Worm (Caenorhabditis elegans) whole organism, L2 larva: ENCODE results near the gene hmp-1.

ENCODE experiments used
- F13H6.1 ChIP-seq: sonication (generic microtip); optimal IDR thresholded peaks from 2 replicates; lab custom pipeline; 2016; ENCODE audit warnings: missing genetic modification characterization, missing compliant biosample characterization
- R02D3.7 ChIP-seq: fragments of 150-350 bp; optimal IDR thresholded peaks from 2 replicates; lab custom pipeline; 2014; ENCODE audit warnings: missing biosample characterization, missing genetic modification characterization
- Y55F3AM.14 ChIP-seq: fragments of 200-800 bp; sonication (Bioruptor generic); optimal IDR thresholded peaks from 2 replicates; lab custom pipeline; 2018; ENCODE audit warnings: mild to moderate bottlenecking, missing genetic modification characterization, missing compliant biosample characterization
- ZK546.5 ChIP-seq: sonication (generic microtip); optimal IDR thresholded peaks from 2 replicates; lab custom pipeline; 2017; ENCODE audit warnings: missing biosample characterization, missing genetic modification characterization
- alr-1 ChIP-seq: fragments of 150-350 bp; optimal IDR thresholded peaks from 2 replicates; lab custom pipeline; 2014; ENCODE audit warnings: missing biosample characterization, missing genetic modification characterization
- aly-2 ChIP-seq: fragments of 150-350 bp; optimal IDR thresholded peaks from 2 replicates; lab custom pipeline; 2014; ENCODE audit warnings: missing biosample characterization, missing genetic modification characterization
- ama-1 ChIP-seq: fragments of 150-350 bp; optimal IDR thresholded peaks from 2 replicates; lab custom pipeline; 2018; ENCODE audit warnings: inconsistent platforms
- blmp-1 ChIP-seq: sonication (generic microtip); optimal IDR thresholded peaks from 2 replicates; lab custom pipeline; 2017; ENCODE audit warnings: missing genetic modification characterization, mild to moderate bottlenecking, missing compliant biosample characterization, antibody characterized with exemption, moderate library complexity; ENCODE audit not compliant: insufficient read depth
- ceh-16 ChIP-seq: fragments of 150-350 bp; optimal IDR thresholded peaks from 2 replicates; lab custom pipeline; 2014; ENCODE audit warnings: missing biosample characterization, missing genetic modification characterization
- crh-2 ChIP-seq: sonication (generic microtip); optimal IDR thresholded peaks from 2 replicates; lab custom pipeline; 2017; ENCODE audit warnings: missing biosample characterization, missing genetic modification characterization
- dmd-4 ChIP-seq: sonication (generic microtip); optimal IDR thresholded peaks from 2 replicates; lab custom pipeline; 2017; ENCODE audit warnings: missing biosample characterization, missing genetic modification characterization
- egl-27 ChIP-seq: sonication (generic microtip); optimal IDR thresholded peaks from 3 replicates; lab custom pipeline; 2017; ENCODE audit warnings: missing biosample characterization, missing genetic modification reagents, missing genetic modification characterization
- elt-1 ChIP-seq: fragments of 150-350 bp; optimal IDR thresholded peaks from 2 replicates; lab custom pipeline; 2014; ENCODE audit warnings: missing biosample characterization, missing genetic modification characterization
- elt-3 ChIP-seq: sonication (generic microtip); optimal IDR thresholded peaks from 2 replicates; lab custom pipeline; 2017; ENCODE audit warnings: missing biosample characterization, missing genetic modification characterization
- fos-1 ChIP-seq: fragments of 150-350 bp; optimal IDR thresholded peaks from 2 replicates; lab custom pipeline; 2014; ENCODE audit warnings: missing biosample characterization, missing genetic modification characterization
- gmeb-1 ChIP-seq: fragments of 150-350 bp; optimal IDR thresholded peaks from 2 replicates; lab custom pipeline; 2014; ENCODE audit warnings: missing biosample characterization, missing genetic modification characterization
- lin-11 ChIP-seq: fragments of 150-350 bp; sonication (generic microtip); optimal IDR thresholded peaks from 2 replicates; lab custom pipeline; 2014; ENCODE audit warnings: missing biosample characterization, missing genetic modification characterization, inconsistent platforms, mixed read lengths
- lin-13 ChIP-seq: fragments of 150-350 bp; optimal IDR thresholded peaks from 2 replicates; lab custom pipeline; 2014; ENCODE audit warnings: missing biosample characterization, missing genetic modification reagents, missing genetic modification characterization
- lin-39 ChIP-seq: fragments of 150-350 bp; optimal IDR thresholded peaks from 2 replicates; lab custom pipeline; 2014; ENCODE audit warnings: missing biosample characterization, missing genetic modification reagents, missing genetic modification characterization
- lsy-2 ChIP-seq, 2 experiments: fragments of 150-350 bp in 1 of 2; sonication (generic microtip) in 1 of 2; optimal IDR thresholded peaks; 2 replicates each; lab custom pipeline; 2014 to 2017; ENCODE audit warnings: missing biosample characterization in 2 of 2, missing genetic modification characterization in 2 of 2
- mab-5 ChIP-seq: fragments of 150-350 bp; optimal IDR thresholded peaks from 2 replicates; lab custom pipeline; 2014; ENCODE audit warnings: missing biosample characterization, missing genetic modification characterization
- mbf-1 ChIP-seq: sonication (generic microtip); optimal IDR thresholded peaks from 2 replicates; lab custom pipeline; 2017; ENCODE audit warnings: missing biosample characterization, missing genetic modification characterization
- mdl-1 ChIP-seq, 2 experiments: fragments of 150-350 bp in 1 of 2; sonication (generic microtip) in 1 of 2; optimal IDR thresholded peaks; 2 replicates each; lab custom pipeline; 2017; ENCODE audit warnings: missing biosample characterization in 2 of 2, missing genetic modification characterization in 2 of 2
- nhr-10 ChIP-seq: sonication (generic microtip); optimal IDR thresholded peaks from 2 replicates; lab custom pipeline; 2017; ENCODE audit warnings: missing biosample characterization, missing genetic modification characterization
- nhr-11 ChIP-seq: fragments of 150-350 bp; optimal IDR thresholded peaks from 2 replicates; lab custom pipeline; 2014; ENCODE audit warnings: missing biosample characterization, missing genetic modification characterization
- nhr-12 ChIP-seq: fragments of 150-350 bp; optimal IDR thresholded peaks from 2 replicates; lab custom pipeline; 2014; ENCODE audit warnings: missing biosample characterization, missing genetic modification characterization
- nhr-129 ChIP-seq: fragments of 150-350 bp; optimal IDR thresholded peaks from 2 replicates; lab custom pipeline; 2014; ENCODE audit warnings: missing biosample characterization, missing genetic modification characterization
- nhr-21 ChIP-seq: fragments of 150-350 bp; optimal IDR thresholded peaks from 2 replicates; lab custom pipeline; 2014; ENCODE audit warnings: missing biosample characterization, missing genetic modification characterization
- nhr-23 ChIP-seq: fragments of 150-350 bp; optimal IDR thresholded peaks from 2 replicates; lab custom pipeline; 2014; ENCODE audit warnings: missing biosample characterization, missing genetic modification reagents, missing genetic modification characterization
- nhr-237 ChIP-seq: fragments of 150-350 bp; optimal IDR thresholded peaks from 2 replicates; lab custom pipeline; 2014; ENCODE audit warnings: missing biosample characterization, missing genetic modification characterization
- nhr-25 ChIP-seq: fragments of 150-350 bp; sonication (generic microtip); optimal IDR thresholded peaks from 3 replicates; lab custom pipeline; 2014; ENCODE audit warnings: missing biosample characterization, missing genetic modification characterization
- nhr-77 ChIP-seq: fragments of 150-350 bp; optimal IDR thresholded peaks from 2 replicates; lab custom pipeline; 2014; ENCODE audit warnings: missing biosample characterization, missing genetic modification characterization
- peb-1 ChIP-seq: fragments of 150-350 bp; optimal IDR thresholded peaks from 2 replicates; lab custom pipeline; 2014; ENCODE audit warnings: missing biosample characterization, missing genetic modification characterization
- sem-4 ChIP-seq: fragments of 150-350 bp; optimal IDR thresholded peaks from 2 replicates; lab custom pipeline; 2014; ENCODE audit warnings: missing biosample characterization, missing genetic modification reagents, missing genetic modification characterization
- sma-3 ChIP-seq: sonication (generic microtip); optimal IDR thresholded peaks from 2 replicates; lab custom pipeline; 2016; ENCODE audit warnings: missing genetic modification reagents, missing genetic modification characterization, missing compliant biosample characterization
- sma-9 ChIP-seq, 2 experiments: fragments of 150-350 bp in 1 of 2; sonication (generic microtip) in 1 of 2; optimal IDR thresholded peaks; 2 replicates each; lab custom pipeline; 2014 to 2016; ENCODE audit warnings: missing genetic modification characterization in 2 of 2, mild to moderate bottlenecking in 1 of 2, missing biosample characterization in 1 of 2, missing compliant biosample characterization in 1 of 2, missing genetic modification reagents in 1 of 2, moderate library complexity in 1 of 2
- snpc-4 ChIP-seq: fragments of 150-350 bp; optimal IDR thresholded peaks from 2 replicates; lab custom pipeline; 2014; ENCODE audit warnings: missing biosample characterization, missing genetic modification characterization
- unc-39 ChIP-seq: fragments of 150-350 bp; optimal IDR thresholded peaks from 2 replicates; lab custom pipeline; 2014; ENCODE audit warnings: missing biosample characterization, missing genetic modification characterization
- zag-1 ChIP-seq: fragments of 150-350 bp; optimal IDR thresholded peaks from 2 replicates; lab custom pipeline; 2014; ENCODE audit warnings: missing biosample characterization, missing genetic modification characterization
- ztf-11 ChIP-seq: sonication (generic microtip); optimal IDR thresholded peaks from 2 replicates; lab custom pipeline; 2017; ENCODE audit warnings: missing biosample characterization, missing genetic modification characterization
- ztf-4 ChIP-seq: fragments of 150-350 bp; optimal IDR thresholded peaks from 2 replicates; lab custom pipeline; 2014; ENCODE audit warnings: missing biosample characterization, missing genetic modification characterization

hmp-1 gene

DNA sequence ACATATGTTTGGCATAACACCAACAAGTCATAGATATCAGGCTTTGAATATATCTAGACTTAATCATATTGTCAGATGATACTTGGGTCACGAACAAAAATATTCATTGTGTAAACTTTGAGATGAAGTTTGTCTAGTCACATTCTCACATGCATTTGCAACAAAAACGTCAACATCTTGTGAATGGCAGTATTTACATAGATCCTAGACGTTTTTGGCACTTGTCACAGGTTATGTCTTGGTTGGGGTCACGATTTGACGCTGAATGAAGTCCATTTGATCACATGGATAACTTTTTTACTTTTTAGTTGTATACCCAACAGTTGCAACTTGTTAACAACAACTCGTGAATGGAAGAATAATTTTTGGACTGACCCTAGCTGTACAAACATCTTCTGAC, 47.4 kb upstream of the hmp-1 start:
- TF ChIP-seq aly-2 (tag; lab: Kevin White, UChicago) (no peak), nhr-129 (tag; lab: Kevin White, UChicago) (peak; percentile 49)

ce11 chrV:11799252-11799822, 46.3 kb upstream of the hmp-1 start:
- TF ChIP-seq gmeb-1 (peak; percentile 36), egl-27 (peak; percentile 59), nhr-25 (tag; lab: Kevin White, UChicago) (peak; percentile 96), crh-2 (tag; lab: Kevin White, UChicago) (peak; percentile 65), nhr-129 (tag; lab: Kevin White, UChicago) (peak; percentile 14), blmp-1 (tag; lab: Kevin White, UChicago) (peak; percentile 95), sma-9 (GFP tag; optimal IDR thresholded peaks at IDR 0.05; lab: Kevin White, UChicago) (peak; percentile 99), sma-9 (tag; optimal IDR thresholded peaks at IDR 0.05; lab: Kevin White, UChicago) (peak; percentile 42), dmd-4 (tag; lab: Kevin White, UChicago) (no peak), ztf-11 (tag; lab: Kevin White, UChicago) (no peak), alr-1 (tag; lab: Kevin White, UChicago) (no peak), lin-39 (tag; lab: Kevin White, UChicago) (no peak), F13H6.1 (peak; percentile 83), mab-5 (tag; lab: Kevin White, UChicago) (no peak), snpc-4 (tag; lab: Kevin White, UChicago) (no peak), sem-4 (tag; lab: Kevin White, UChicago) (peak; percentile 82), elt-3 (tag; lab: Kevin White, UChicago) (no peak), nhr-21 (peak; percentile 98), lsy-2 (tag; optimal IDR thresholded peaks at IDR 0.05; lab: Kevin White, UChicago) (peak in 1 of 2 experiments; percentile 51), Y55F3AM.14 (GFP tag; lab: Kevin White, UChicago) (peak; percentile 82), sma-3 (peak; percentile 97), mdl-1 (tag; optimal IDR thresholded peaks at IDR 0.05; lab: Kevin White, UChicago) (peak; percentile 92 to 93)

DNA sequence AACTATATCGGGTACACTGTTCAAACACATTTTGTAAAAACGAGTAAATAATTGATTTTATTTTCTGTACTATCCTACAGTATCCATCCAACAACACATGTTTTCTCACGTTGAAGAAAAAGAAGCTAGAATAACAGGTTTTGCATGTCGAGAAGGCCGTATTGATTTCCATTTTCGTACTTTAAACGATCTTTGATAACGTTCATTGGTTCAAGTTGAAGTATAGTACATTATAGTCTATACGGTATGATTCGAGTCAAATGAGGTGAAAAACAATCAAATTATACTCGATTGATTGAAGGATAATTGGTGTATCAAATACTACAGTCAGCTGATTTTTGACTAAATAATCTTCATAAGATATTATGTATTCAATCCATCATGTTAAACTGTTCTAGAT, 45.2 kb upstream of the hmp-1 start:
- no peak for TF ChIP-seq nhr-12 (tag; lab: Kevin White, UChicago)
- peak in 1 of 2 experiments; percentile 1 for TF ChIP-seq lsy-2 (tag; optimal IDR thresholded peaks at IDR 0.05; lab: Kevin White, UChicago)
- peak; percentile 9 for TF ChIP-seq sma-3
- peak; percentile 15 for TF ChIP-seq nhr-21
- TF ChIP-seq ztf-4 (tag; lab: Kevin White, UChicago), result no peak
- no peak for TF ChIP-seq nhr-23 (tag; lab: Kevin White, UChicago)
- no peak for TF ChIP-seq fos-1 (tag; lab: Kevin White, UChicago)
- peak; percentile 53 for TF ChIP-seq nhr-25 (tag; lab: Kevin White, UChicago)
- TF ChIP-seq egl-27, result no peak
- TF ChIP-seq crh-2 (tag; lab: Kevin White, UChicago), result no peak
- TF ChIP-seq gmeb-1, result no peak
- TF ChIP-seq sma-9 (GFP tag; optimal IDR thresholded peaks at IDR 0.05; lab: Kevin White, UChicago), result peak; percentile 30
- no peak for TF ChIP-seq sma-9 (tag; optimal IDR thresholded peaks at IDR 0.05; lab: Kevin White, UChicago)
- TF ChIP-seq, all 48 proteins: peak for 5

ce11 chrV:11801076-11801849, 44.4 kb upstream of the hmp-1 start:
- no peak for TF ChIP-seq alr-1 (tag; lab: Kevin White, UChicago)
- TF ChIP-seq aly-2 (tag; lab: Kevin White, UChicago), result no peak
- TF ChIP-seq crh-2 (tag; lab: Kevin White, UChicago), result no peak
- TF ChIP-seq lin-39 (tag; lab: Kevin White, UChicago), result no peak
- peak; percentile 59 for TF ChIP-seq egl-27
- TF ChIP-seq R02D3.7 (tag; lab: Kevin White, UChicago), result no peak
- no peak for TF ChIP-seq dmd-4 (tag; lab: Kevin White, UChicago)
- TF ChIP-seq mbf-1 (tag; lab: Kevin White, UChicago), result no peak
- no peak for TF ChIP-seq peb-1 (tag; lab: Kevin White, UChicago)
- no peak for TF ChIP-seq ZK546.5 (tag; lab: Kevin White, UChicago)
- no peak for TF ChIP-seq nhr-11 (tag; lab: Kevin White, UChicago)
- TF ChIP-seq lin-11, result no peak
- TF ChIP-seq sma-3, result peak; percentile 86
- no peak for TF ChIP-seq elt-1
- TF ChIP-seq zag-1 (tag; lab: Kevin White, UChicago), result no peak
- peak; percentile 61 for TF ChIP-seq blmp-1 (tag; lab: Kevin White, UChicago)
- no peak for TF ChIP-seq lin-13 (GFP tag; lab: Kevin White, UChicago)
- no peak for TF ChIP-seq unc-39
- no peak for TF ChIP-seq sem-4 (tag; lab: Kevin White, UChicago)
- TF ChIP-seq gmeb-1, result no peak
- TF ChIP-seq mdl-1 (tag; optimal IDR thresholded peaks at IDR 0.05; lab: Kevin White, UChicago), result no peak
- no peak for TF ChIP-seq nhr-129 (tag; lab: Kevin White, UChicago)
- TF ChIP-seq nhr-21, result peak; percentile 85
- TF ChIP-seq snpc-4 (tag; lab: Kevin White, UChicago), result no peak
- no peak for TF ChIP-seq nhr-237 (tag; lab: Kevin White, UChicago)
- TF ChIP-seq ama-1 (lab: Kevin White, UChicago), result no peak
- TF ChIP-seq F13H6.1, result no peak
- no peak for TF ChIP-seq Y55F3AM.14 (GFP tag; lab: Kevin White, UChicago)
- TF ChIP-seq nhr-77 (tag; lab: Kevin White, UChicago), result no peak
- no peak for TF ChIP-seq ztf-11 (tag; lab: Kevin White, UChicago)
- TF ChIP-seq ceh-16, result no peak
- TF ChIP-seq nhr-10 (tag; lab: Kevin White, UChicago), result no peak
